Worm (Caenorhabditis elegans) whole organism, L4 larva: ENCODE data around the gene cyp-25A2.

Source experiments
- lin-38 ChIP-seq: fragments of 200-800 bp; sonication (Bioruptor generic); IDR thresholded peaks from 2 replicates; pipeline ENCODE4 v1.3.6; 2022; ENCODE audit warnings: missing genetic modification reagents, missing genetic modification characterization, missing compliant biosample characterization
- mes-2 ChIP-seq: sonication (generic microtip); optimal IDR thresholded peaks from 2 replicates; lab custom pipeline; 2016; ENCODE audit warnings: missing genotype, mild to moderate bottlenecking, missing genetic modification characterization, missing compliant biosample characterization; ENCODE audit not compliant: poor library complexity, severe bottlenecking
- nhr-77 ChIP-seq: fragments of 150-350 bp; optimal IDR thresholded peaks from 2 replicates; lab custom pipeline; 2014; ENCODE audit warnings: missing biosample characterization, missing genetic modification characterization
- pqm-1 ChIP-seq: sonication (generic microtip); optimal IDR thresholded peaks from 2 replicates; lab custom pipeline; 2017; ENCODE audit warnings: missing biosample characterization, missing genetic modification characterization
- unc-130 ChIP-seq: sonication (generic microtip); optimal IDR thresholded peaks from 2 replicates; lab custom pipeline; 2016; ENCODE audit warnings: missing genetic modification reagents, missing genetic modification characterization, missing compliant biosample characterization

DNA sequence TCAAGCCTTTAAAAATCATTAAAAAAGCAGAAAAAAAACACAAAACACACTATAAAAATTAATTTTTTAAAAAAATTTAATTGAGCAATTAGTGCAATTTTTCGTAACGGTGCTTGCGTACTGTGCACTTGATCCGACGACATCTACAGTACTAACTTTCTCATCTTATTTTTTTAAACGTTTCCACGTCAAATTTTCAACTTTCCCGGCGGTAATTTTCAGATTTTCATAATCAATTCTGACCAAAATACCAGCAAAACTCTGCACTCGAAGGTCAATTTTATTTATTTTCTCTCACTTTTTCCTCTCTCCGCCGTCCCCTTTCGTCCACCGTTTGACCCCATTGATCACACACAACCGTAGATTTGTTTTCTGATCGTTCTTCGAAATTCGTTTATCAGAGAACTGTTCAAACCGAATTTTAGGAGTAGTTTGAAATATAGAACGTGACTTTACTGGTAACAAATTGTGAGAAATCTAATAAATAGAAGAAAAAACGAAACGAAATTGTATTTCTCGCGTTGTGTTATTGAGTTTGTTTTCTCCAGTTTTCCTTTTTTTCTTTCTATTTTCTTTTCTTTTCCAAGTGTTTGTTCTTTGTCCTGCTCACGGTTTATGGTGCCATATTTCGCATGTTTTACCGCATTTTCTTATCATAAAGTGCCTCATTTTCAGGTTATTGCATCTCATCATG, 28.9 kb downstream of the cyp-25A2 start, which contains the start of gene acs-19:
- TF ChIP-seq nhr-77 (tag; lab: Kevin White, UChicago) = no peak
- TF ChIP-seq mes-2 (tag; lab: Kevin White, UChicago) = no peak
- TF ChIP-seq unc-130 (GFP tag; lab: Kevin White, UChicago) = no peak
- TF ChIP-seq pqm-1 (tag; lab: Kevin White, UChicago) = no peak
- TF ChIP-seq lin-38 (GFP tag; lab: Robert Waterston, UW) = no peak
